Fruit fly (Drosophila melanogaster): ENCODE data around the gene CG17026.
A peak's percentile ranks its signal among the peaks of the same experiment; 100 is the strongest.

The CG17026 gene

dm6 chr3L:15979912-15980311, 4.7 kb downstream of the CG17026 start, which contains the start of gene CG17027:
Gene CG17027, plus strand, starts transcription at chr3L:15980100.
- TF ChIP-seq noc (tag; optimal IDR thresholded peaks at IDR 0.05): peak; percentile 39

DNA sequence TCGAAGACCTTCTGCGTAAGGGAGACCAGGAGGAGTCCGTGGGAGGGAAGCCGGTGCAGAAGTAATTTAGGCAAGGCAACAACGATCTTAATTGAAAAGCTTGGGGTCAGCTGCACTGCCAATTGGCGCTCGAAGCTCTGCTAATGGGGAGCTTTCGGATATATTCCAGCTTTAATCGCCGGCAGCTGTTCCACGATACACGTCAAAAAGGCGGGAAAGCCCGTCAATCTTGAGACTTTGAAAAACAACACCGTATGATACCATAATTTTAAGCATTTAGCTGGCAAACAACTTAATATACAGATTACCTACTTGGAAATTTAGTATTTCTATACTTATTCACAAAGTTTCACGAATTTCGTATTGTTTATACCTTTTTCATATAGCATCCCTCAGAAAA, 6.2 kb downstream of the CG17026 start:
- no peak for TF ChIP-seq noc (tag; optimal IDR thresholded peaks at IDR 0.05)

DNA sequence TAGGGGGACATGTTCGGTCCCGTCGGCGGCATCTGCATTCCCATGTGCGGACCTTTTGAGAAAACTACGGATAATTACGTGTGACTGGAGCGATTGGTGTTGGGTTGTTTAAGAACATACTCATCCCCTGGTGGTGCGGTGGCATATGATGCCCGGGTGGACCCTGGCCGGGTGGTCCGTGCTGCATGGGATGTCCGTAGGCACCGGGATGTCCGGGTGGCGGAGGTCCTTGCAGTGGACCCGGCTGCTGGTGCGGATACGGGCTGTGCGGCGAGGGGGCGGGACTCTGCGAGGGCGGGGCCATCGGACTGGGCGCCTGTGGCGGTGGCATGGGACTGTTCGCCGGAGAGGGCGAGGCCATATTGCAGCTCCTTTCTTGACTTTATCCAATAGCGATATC, 7.0 kb downstream of the CG17026 start:
- TF ChIP-seq noc (tag; optimal IDR thresholded peaks at IDR 0.05): no peak

dm6 chr3L:15982783-15983432, 7.7 kb downstream of the CG17026 start, which contains the start of the genes brm and Arl1:
Gene brm, minus strand, starts transcription at chr3L:15982869.
Gene Arl1, plus strand, starts transcription at chr3L:15983135.
- TF ChIP-seq noc (tag; optimal IDR thresholded peaks at IDR 0.05): peak; percentile 98

- TF ChIP-seq noc (tag; optimal IDR thresholded peaks at IDR 0.05): no peak
Observed at dm6 chr3L:15987635-15988034, 12.5 kb downstream of the CG17026 start, which contains the start of gene PolD1. Gene PolD1, minus strand, starts transcription at chr3L:15987815.

DNA sequence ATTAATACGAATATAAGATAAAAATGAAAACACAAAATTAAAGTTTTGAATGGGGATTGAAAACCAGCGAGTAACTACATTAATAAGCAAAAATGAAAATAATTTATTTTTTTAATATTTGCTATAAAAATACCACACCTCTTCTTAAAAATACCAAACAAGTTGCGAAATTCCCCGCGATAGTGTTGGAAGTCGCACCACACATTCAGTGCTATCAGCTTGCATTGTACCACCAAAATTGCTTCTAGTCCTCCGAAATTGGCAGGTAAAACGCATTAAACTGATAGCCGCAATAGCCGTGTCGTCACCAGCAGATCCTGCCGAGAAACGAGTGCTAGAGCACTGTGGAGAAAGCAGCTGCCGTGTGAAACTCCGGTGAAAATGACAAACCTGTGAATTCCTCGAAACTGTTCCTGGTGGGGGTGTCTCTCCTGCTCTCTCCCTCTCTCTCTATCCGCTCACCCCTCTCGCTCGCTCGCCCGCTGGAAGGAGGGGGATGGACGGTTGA, 12.9 kb downstream of the CG17026 start, which contains the start of gene Hip14:
Gene Hip14 (plus strand): TSS at position 198 of the 508 bp plus-strand sequence.
- no peak for TF ChIP-seq noc (tag; optimal IDR thresholded peaks at IDR 0.05)

DNA sequence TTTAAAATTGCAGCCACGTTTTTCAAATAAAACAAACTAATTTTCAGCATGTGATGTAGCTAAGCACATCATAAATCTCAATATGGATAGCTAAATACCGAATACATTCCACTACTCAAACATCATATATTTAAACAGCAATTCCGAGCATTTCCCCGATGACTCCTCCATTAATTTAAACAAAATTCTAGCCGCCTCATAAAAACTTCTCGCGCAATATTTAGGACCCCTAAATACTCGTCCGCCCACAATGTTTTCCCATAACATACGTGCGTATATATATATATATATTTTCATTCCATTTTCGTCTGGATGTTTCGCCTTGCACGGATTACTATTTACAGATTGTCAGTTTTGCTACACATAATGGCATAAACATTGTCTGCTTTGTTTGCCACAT, 20.9 kb downstream of the CG17026 start:
- no peak for TF ChIP-seq noc (tag; optimal IDR thresholded peaks at IDR 0.05)

DNA sequence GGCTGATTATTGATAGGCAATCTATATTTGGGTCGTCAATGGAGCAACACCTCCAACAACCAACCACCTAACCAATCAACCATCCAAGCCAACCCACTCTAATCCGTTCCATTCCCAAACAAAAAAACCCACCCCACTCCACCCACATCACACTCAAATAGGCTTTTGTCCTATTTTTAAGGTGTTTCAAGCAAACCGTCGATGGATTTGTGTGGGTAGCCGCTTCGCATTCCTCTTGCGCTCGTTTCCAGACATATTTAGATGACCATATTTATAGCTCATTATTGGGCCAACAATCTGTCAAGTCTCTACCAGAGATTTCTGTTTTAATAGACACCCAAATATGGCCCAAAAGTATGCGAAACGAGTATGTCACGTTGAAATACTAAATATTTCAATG, 23.0 kb downstream of the CG17026 start:
- TF ChIP-seq noc (tag; optimal IDR thresholded peaks at IDR 0.05): no peak

- peak; percentile 52 for TF ChIP-seq noc (tag; optimal IDR thresholded peaks at IDR 0.05)
Observed at dm6 chr3L:15999358-16000005, 24.3 kb downstream of the CG17026 start.

DNA sequence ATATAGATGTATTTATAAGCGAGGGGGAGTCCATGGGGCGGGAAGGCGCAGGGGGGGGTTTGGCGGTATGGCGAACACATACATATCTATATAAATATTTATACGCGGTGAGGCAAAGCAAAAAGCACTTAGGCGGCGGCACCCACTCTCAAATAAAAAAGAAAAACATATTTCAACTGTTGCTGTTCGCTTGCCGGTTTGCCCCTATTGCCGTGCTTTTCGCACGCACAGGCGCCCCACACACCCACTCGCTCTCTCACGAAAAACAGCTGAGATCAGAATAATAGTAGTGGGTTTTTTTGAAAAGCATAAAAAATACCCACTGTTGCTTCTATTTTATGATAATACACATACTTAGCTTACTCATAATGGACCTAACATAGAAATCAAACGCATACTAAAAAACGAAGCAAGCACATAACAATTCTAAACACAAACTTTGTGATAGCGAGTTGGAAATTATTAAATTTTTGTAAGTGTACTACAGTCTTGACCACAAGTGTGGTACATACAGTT, 26.1 kb downstream of the CG17026 start:
- TF ChIP-seq noc (tag; optimal IDR thresholded peaks at IDR 0.05): peak; percentile 98

- TF ChIP-seq noc (tag; optimal IDR thresholded peaks at IDR 0.05): no peak
Observed at dm6 chr3L:16002116-16002716, 27.0 kb downstream of the CG17026 start.

dm6 chr3L:16004401-16005237, 29.5 kb downstream of the CG17026 start, which contains the start of the genes hzg and mRpS31:
Gene hzg, minus strand, starts transcription at chr3L:16004736.
Gene mRpS31, plus strand, starts transcription at chr3L:16005193.
- TF ChIP-seq noc (tag; optimal IDR thresholded peaks at IDR 0.05): peak; percentile 49

DNA sequence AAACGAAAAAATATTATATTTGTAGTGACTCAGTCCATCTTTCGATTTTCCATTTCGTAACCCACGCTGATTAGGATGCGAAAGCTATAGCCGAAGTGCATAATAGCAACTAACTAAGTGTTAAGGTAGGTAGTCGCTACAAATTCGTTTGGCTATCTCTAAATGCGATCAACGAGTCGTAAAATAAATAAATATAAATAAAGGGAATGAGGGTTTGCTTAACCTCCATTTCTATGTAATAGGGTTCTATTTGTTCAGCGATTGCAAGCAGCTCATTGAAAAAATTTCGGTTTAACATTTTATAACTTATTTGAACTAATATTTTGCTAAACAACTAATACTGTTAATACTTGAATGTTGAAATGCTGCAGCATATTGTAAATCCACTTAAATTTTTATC, 35.0 kb downstream of the CG17026 start:
- TF ChIP-seq noc (tag; optimal IDR thresholded peaks at IDR 0.05): no peak

DNA sequence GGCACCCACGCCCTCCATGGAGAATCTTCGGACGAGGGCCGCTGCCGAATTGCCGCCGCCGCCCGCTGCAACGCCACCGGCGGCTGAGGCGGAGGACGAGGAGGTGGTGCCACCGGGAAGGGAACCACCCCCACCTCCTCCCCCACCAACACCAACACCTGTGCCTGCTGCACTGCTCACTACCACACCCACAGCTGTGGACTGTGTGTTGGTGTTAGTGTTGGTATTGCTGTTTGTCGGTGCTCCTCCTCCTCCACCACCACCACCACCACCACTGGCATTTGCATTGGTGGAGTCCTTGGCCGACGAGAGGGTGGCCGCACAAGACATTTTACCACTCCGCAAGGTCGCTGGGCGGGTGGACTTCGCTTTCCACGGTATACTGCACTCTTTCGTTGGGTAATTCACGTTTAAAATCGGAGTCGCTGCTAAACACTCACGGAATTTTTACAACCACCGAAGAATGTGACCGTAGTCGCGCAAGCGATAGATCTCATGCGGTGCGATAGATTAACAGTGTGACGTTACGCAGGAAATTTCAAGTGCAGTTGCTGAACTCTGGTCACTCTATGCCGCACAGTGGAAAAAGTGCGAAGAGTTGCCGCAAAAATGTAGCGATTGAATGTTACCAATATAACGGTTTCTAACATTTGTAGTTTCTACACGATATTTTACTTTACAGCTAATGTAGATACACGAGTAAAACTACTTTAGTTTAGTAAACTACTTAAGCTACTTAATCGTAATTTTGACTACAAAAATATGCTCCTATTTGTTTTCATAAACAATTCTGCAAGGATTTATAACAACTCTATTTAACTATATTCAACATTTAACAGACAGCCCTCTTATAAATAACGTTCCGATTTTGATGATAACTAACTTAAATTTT, 36.4 kb downstream of the CG17026 start, which contains the start of gene mib1:
Gene mib1 (minus strand): TSS at position 494 of the 892 bp plus-strand sequence.
- peak; percentile 54 for TF ChIP-seq noc (tag; optimal IDR thresholded peaks at IDR 0.05)
